Worm (Caenorhabditis elegans): ENCODE data around the gene ethe-1.

ce11 chrIV:9545986-9546385 lies 37.4 kb upstream of the ethe-1 start, which contains the start of gene T05A1.5:
- TF ChIP-seq snpc-4 (GFP tag; optimal IDR thresholded peaks at IDR 0.05) (no peak), snpc-4 (tag; optimal IDR thresholded peaks at IDR 0.05) (no peak), ccch-3 (GFP tag; optimal IDR thresholded peaks at IDR 0.05) (no peak), pha-4 (tag; optimal IDR thresholded peaks at IDR 0.05) (no peak), mes-4 (tag; optimal IDR thresholded peaks at IDR 0.05) (no peak), ceh-100 (GFP tag; IDR thresholded peaks at IDR 0.05) (no peak), rcor-1 (GFP tag; IDR thresholded peaks at IDR 0.05) (no peak), ceh-40 (GFP tag; IDR thresholded peaks at IDR 0.05) (no peak)
